Fruit fly (Drosophila melanogaster) whole organism, wandering third instar larva: ENCODE measurements around the gene TotZ.

ENCODE experiments used
- Abd-B ChIP-seq: fragments of >200 bp; optimal IDR thresholded peaks from 2 replicates; lab custom pipeline; 2017; ENCODE audit warnings: missing biosample characterization, missing genetic modification characterization
- CG32264 ChIP-seq: fragments of 200-800 bp; sonication (Bioruptor generic); optimal IDR thresholded peaks from 2 replicates; lab custom pipeline; 2016; ENCODE audit warnings: missing biosample characterization, missing genetic modification characterization
- CG9705 ChIP-seq: fragments of 200-800 bp; sonication (Bioruptor generic); optimal IDR thresholded peaks from 2 replicates; lab custom pipeline; 2018; ENCODE audit warnings: missing biosample characterization, mild to moderate bottlenecking, missing genetic modification characterization
- CrebA ChIP-seq: fragments of 200-800 bp; sonication (Bioruptor generic); optimal IDR thresholded peaks from 2 replicates; lab custom pipeline; 2016; ENCODE audit warnings: missing biosample characterization, mild to moderate bottlenecking, missing genetic modification characterization, borderline replicate concordance
- Dfd ChIP-seq: fragments of >200 bp; optimal IDR thresholded peaks from 2 replicates; lab custom pipeline; 2017; ENCODE audit warnings: missing biosample characterization, missing genetic modification characterization
- Dif ChIP-seq: fragments of 200-275, 200-300 bp; sonication (Bioruptor generic); optimal IDR thresholded peaks from 2 replicates; lab custom pipeline; 2018; ENCODE audit warnings: missing biosample characterization, missing genetic modification characterization; ENCODE audit not compliant: partially characterized antibody
- HLH106 ChIP-seq: fragments of 200-800 bp; optimal IDR thresholded peaks from 3 replicates; lab custom pipeline; 2019; ENCODE audit warnings: missing biosample characterization, mild to moderate bottlenecking, missing genetic modification characterization, moderate library complexity
- Hnf4 ChIP-seq: fragments of 200-800 bp; sonication (Bioruptor generic); optimal IDR thresholded peaks from 2 replicates; lab custom pipeline; 2016; ENCODE audit warnings: missing biosample characterization, mild to moderate bottlenecking, missing genetic modification characterization
- Hr78 ChIP-seq: fragments of >200 bp; optimal IDR thresholded peaks from 2 replicates; lab custom pipeline; 2017; ENCODE audit warnings: missing biosample characterization, missing genetic modification characterization
- Hr83 ChIP-seq: fragments of 200-300 bp; sonication (Bioruptor generic); optimal IDR thresholded peaks from 2 replicates; lab custom pipeline; 2016; ENCODE audit warnings: missing biosample characterization, mild to moderate bottlenecking, missing genetic modification characterization, moderate library complexity; ENCODE audit not compliant: poor library complexity, severe bottlenecking
- Jra ChIP-seq: sonication (Bioruptor generic); optimal IDR thresholded peaks from 2 replicates; lab custom pipeline; 2016; ENCODE audit warnings: missing biosample characterization, missing genetic modification characterization
- OdsH ChIP-seq: fragments of 200-800 bp; sonication (Bioruptor generic); optimal IDR thresholded peaks from 2 replicates; lab custom pipeline; 2016; ENCODE audit warnings: missing biosample characterization, mild to moderate bottlenecking, missing genetic modification characterization
- Rel ChIP-seq, 2 experiments: fragments of 200-800 bp; sonication (Bioruptor generic) in 1 of 2; optimal IDR thresholded peaks; 2 replicates in 1 of 2; 3 replicates in 1 of 2; lab custom pipeline; 2016 to 2019; ENCODE audit warnings: mild to moderate bottlenecking in 2 of 2, missing biosample characterization in 2 of 2, missing genetic modification characterization in 2 of 2, moderate library complexity in 1 of 2
- Sp1 ChIP-seq: fragments of 200-800 bp; sonication (Bioruptor generic); optimal IDR thresholded peaks from 3 replicates; lab custom pipeline; 2019; ENCODE audit warnings: missing biosample characterization, mild to moderate bottlenecking, missing genetic modification characterization, moderate library complexity
- brk ChIP-seq: fragments of 200-800 bp; sonication (Bioruptor generic); optimal IDR thresholded peaks from 2 replicates; lab custom pipeline; 2016; ENCODE audit warnings: missing biosample characterization, mild to moderate bottlenecking, missing genetic modification characterization
- dl ChIP-seq, 2 experiments: fragments of 175-275, 200-275 bp in 1 of 2; fragments of 200-275 bp in 1 of 2; sonication (Bioruptor generic); optimal IDR thresholded peaks; lab custom pipeline; 2018; ENCODE audit warnings: mild to moderate bottlenecking in 2 of 2, missing biosample characterization in 2 of 2, missing genetic modification characterization in 2 of 2, moderate library complexity in 2 of 2; ENCODE audit not compliant: partially characterized antibody in 2 of 2, insufficient read depth in 1 of 2
- dmrt93B ChIP-seq: fragments of 200-800 bp; sonication (Bioruptor generic); optimal IDR thresholded peaks from 2 replicates; lab custom pipeline; 2018; ENCODE audit warnings: missing biosample characterization, mild to moderate bottlenecking, missing genetic modification characterization
- dsf ChIP-seq: sonication (Bioruptor generic); optimal IDR thresholded peaks from 2 replicates; lab custom pipeline; 2016; ENCODE audit warnings: missing biosample characterization, missing genetic modification characterization, borderline replicate concordance
- ey ChIP-seq: fragments of 200-800 bp; sonication (Bioruptor generic); optimal IDR thresholded peaks from 2 replicates; lab custom pipeline; 2016; ENCODE audit warnings: missing biosample characterization, missing genetic modification characterization
- foxo ChIP-seq, 2 experiments: fragments of 200-800 bp; sonication (Bioruptor generic); optimal IDR thresholded peaks; 2 replicates in 1 of 2; 3 replicates in 1 of 2; lab custom pipeline; 2016 to 2017; ENCODE audit warnings: missing biosample characterization in 2 of 2, missing genetic modification characterization in 2 of 2
- fru ChIP-seq: fragments of 200-800 bp; sonication (Bioruptor generic); optimal IDR thresholded peaks from 3 replicates; lab custom pipeline; 2016; ENCODE audit warnings: missing biosample characterization, mild to moderate bottlenecking, missing genetic modification characterization
- h ChIP-seq: fragments of 200-800 bp; sonication (Bioruptor generic); optimal IDR thresholded peaks from 3 replicates; lab custom pipeline; 2016; ENCODE audit warnings: missing biosample characterization, mild to moderate bottlenecking, missing genetic modification characterization
- lola ChIP-seq: fragments of >200 bp; optimal IDR thresholded peaks from 2 replicates; lab custom pipeline; 2017; ENCODE audit warnings: missing biosample characterization, missing genetic modification characterization
- pan ChIP-seq: fragments of >200 bp; optimal IDR thresholded peaks from 2 replicates; lab custom pipeline; 2017
- psq ChIP-seq: fragments of 200-800 bp; sonication (Bioruptor generic); optimal IDR thresholded peaks from 3 replicates; lab custom pipeline; 2017; ENCODE audit warnings: missing biosample characterization, mild to moderate bottlenecking, missing genetic modification characterization, moderate library complexity
- rgr ChIP-seq: fragments of 200-800 bp; sonication (Bioruptor generic); optimal IDR thresholded peaks from 3 replicates; lab custom pipeline; 2016; ENCODE audit warnings: missing biosample characterization, mild to moderate bottlenecking, missing genetic modification characterization
- sv ChIP-seq: fragments of 200-800 bp; sonication (Bioruptor generic); optimal IDR thresholded peaks from 3 replicates; lab custom pipeline; 2016; ENCODE audit warnings: missing biosample characterization, missing genetic modification characterization
- usp ChIP-seq: fragments of >200 bp; optimal IDR thresholded peaks from 2 replicates; lab custom pipeline; 2017; ENCODE audit warnings: missing biosample characterization, missing genetic modification characterization
- woc ChIP-seq: sonication (Bioruptor generic); optimal IDR thresholded peaks from 2 replicates; lab custom pipeline; 2016; ENCODE audit warnings: missing biosample characterization, mild to moderate bottlenecking, missing genetic modification characterization

TotZ gene

dm6 chr3R:20859845-20860244, 17.7 kb upstream of the TotZ start, which contains the start of gene Ir93a:
TSS of gene Ir93a (minus strand) at chr3R:20859945.
- TF ChIP-seq dl (GFP tag; optimal IDR thresholded peaks at IDR 0.05; lab: Kevin White, UChicago; ENCODE audit: insufficient read depth in 1 of 2, partially characterized antibody in 2 of 2) (no peak), CG32264 (no peak), ey (GFP tag; lab: Kevin White, UChicago) (no peak), Jra (no peak), Hnf4 (no peak), CrebA (GFP tag; lab: Kevin White, UChicago) (no peak), foxo (GFP tag; optimal IDR thresholded peaks at IDR 0.05; lab: Kevin White, UChicago) (no peak), Rel (GFP tag; optimal IDR thresholded peaks at IDR 0.05; lab: Kevin White, UChicago) (no peak), Rel (tag; optimal IDR thresholded peaks at IDR 0.05; lab: Kevin White, UChicago) (no peak)

dm6 chr3R:20866204-20866603, 11.3 kb upstream of the TotZ start, which contains the start of gene KaiR1D:
TSS of gene KaiR1D (minus strand) at chr3R:20866231.
- TF ChIP-seq fru (GFP tag; lab: Kevin White, UChicago), result no peak
- TF ChIP-seq rgr (GFP tag; lab: Kevin White, UChicago), result no peak
- no peak for TF ChIP-seq Rel (GFP tag; optimal IDR thresholded peaks at IDR 0.05; lab: Kevin White, UChicago)
- TF ChIP-seq Rel (tag; optimal IDR thresholded peaks at IDR 0.05; lab: Kevin White, UChicago), result no peak
- TF ChIP-seq lola (GFP tag; lab: Kevin White, UChicago), result no peak
- TF ChIP-seq Dfd, result no peak
- no peak for TF ChIP-seq Hr83
- no peak for TF ChIP-seq Sp1 (GFP tag; lab: Kevin White, UChicago)
- TF ChIP-seq pan (lab: Kevin White, UChicago), result no peak
- TF ChIP-seq brk (GFP tag; lab: Kevin White, UChicago), result no peak
- no peak for TF ChIP-seq HLH106 (tag; lab: Kevin White, UChicago)
- no peak for TF ChIP-seq Dif (GFP tag; lab: Kevin White, UChicago)
- no peak for TF ChIP-seq CrebA (GFP tag; lab: Kevin White, UChicago)
- TF ChIP-seq CG9705, result no peak
- no peak for TF ChIP-seq Hr78 (GFP tag; lab: Kevin White, UChicago)

- no peak for TF ChIP-seq foxo (GFP tag; optimal IDR thresholded peaks at IDR 0.05; lab: Kevin White, UChicago)
- no peak for TF ChIP-seq Sp1 (GFP tag; lab: Kevin White, UChicago)
- TF ChIP-seq Hr83, result no peak
- no peak for TF ChIP-seq psq (GFP tag; lab: Kevin White, UChicago)
- TF ChIP-seq rgr (GFP tag; lab: Kevin White, UChicago), result no peak
- TF ChIP-seq dl (GFP tag; optimal IDR thresholded peaks at IDR 0.05; lab: Kevin White, UChicago; ENCODE audit: insufficient read depth in 1 of 2, partially characterized antibody in 2 of 2), result no peak
- TF ChIP-seq ey (GFP tag; lab: Kevin White, UChicago), result no peak
- TF ChIP-seq Dif (GFP tag; lab: Kevin White, UChicago), result no peak
- TF ChIP-seq CrebA (GFP tag; lab: Kevin White, UChicago), result no peak
- TF ChIP-seq usp, result no peak
- TF ChIP-seq dsf (GFP tag; lab: Kevin White, UChicago), result no peak
- TF ChIP-seq sv, result no peak
- no peak for TF ChIP-seq Abd-B (GFP tag; lab: Kevin White, UChicago)
- TF ChIP-seq OdsH (GFP tag; lab: Kevin White, UChicago), result no peak
- TF ChIP-seq Hnf4, result no peak
- no peak for TF ChIP-seq Hr78 (GFP tag; lab: Kevin White, UChicago)
- no peak for TF ChIP-seq Rel (GFP tag; optimal IDR thresholded peaks at IDR 0.05; lab: Kevin White, UChicago)
- no peak for TF ChIP-seq Rel (tag; optimal IDR thresholded peaks at IDR 0.05; lab: Kevin White, UChicago)
- TF ChIP-seq lola (GFP tag; lab: Kevin White, UChicago), result no peak
- TF ChIP-seq fru (GFP tag; lab: Kevin White, UChicago), result no peak
Measured at dm6 chr3R:20870736-20871135, 6.8 kb upstream of the TotZ start, which contains the start of gene TotA. TSS of gene TotA (plus strand) at chr3R:20871036.

dm6 chr3R:20872688-20873087, 4.8 kb upstream of the TotZ start, which contains the start of gene TotC:
TSS of gene TotC (plus strand) at chr3R:20872988.
- TF ChIP-seq woc (no peak), h (GFP tag; lab: Kevin White, UChicago) (no peak), Hnf4 (no peak), dmrt93B (GFP tag; lab: Kevin White, UChicago) (no peak), Abd-B (GFP tag; lab: Kevin White, UChicago) (no peak), pan (lab: Kevin White, UChicago) (no peak), CrebA (GFP tag; lab: Kevin White, UChicago) (no peak), OdsH (GFP tag; lab: Kevin White, UChicago) (no peak)
